Worm (Caenorhabditis elegans): Measurements from ENCODE around the gene C17B7.14.

Gene C17B7.14

DNA sequence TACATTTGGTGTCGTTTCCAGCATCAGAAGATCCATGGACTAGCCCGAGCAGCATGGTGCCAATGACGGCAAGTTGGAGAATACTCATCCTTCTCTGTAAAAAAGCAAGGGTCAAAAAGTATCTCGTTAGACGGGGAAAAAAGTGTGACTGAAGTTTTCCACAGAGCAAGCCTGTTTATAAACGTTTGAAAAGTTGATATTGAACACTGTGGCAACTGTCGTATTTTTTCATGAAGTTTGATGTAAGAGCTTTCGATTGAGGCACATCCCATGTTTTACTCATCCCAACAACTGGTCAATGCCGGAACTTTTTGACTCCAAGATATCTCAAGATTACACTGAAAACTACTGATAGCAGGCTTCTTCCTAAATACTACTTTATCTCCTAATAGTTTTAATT is 1.4 kb downstream of the C17B7.14 start, which contains the start of gene F35F10.13:
TSS of gene F35F10.13 (minus strand) at position 101 of the 400 bp plus-strand sequence.
- TF ChIP-seq ceh-22 (tag; optimal IDR thresholded peaks at IDR 0.05) (no peak), nfya-1 (tag; optimal IDR thresholded peaks at IDR 0.05) (no peak), pha-4 (tag; optimal IDR thresholded peaks at IDR 0.05) (no peak), hlh-30 (tag; optimal IDR thresholded peaks at IDR 0.05; ENCODE audit: insufficient read depth) (no peak)

DNA sequence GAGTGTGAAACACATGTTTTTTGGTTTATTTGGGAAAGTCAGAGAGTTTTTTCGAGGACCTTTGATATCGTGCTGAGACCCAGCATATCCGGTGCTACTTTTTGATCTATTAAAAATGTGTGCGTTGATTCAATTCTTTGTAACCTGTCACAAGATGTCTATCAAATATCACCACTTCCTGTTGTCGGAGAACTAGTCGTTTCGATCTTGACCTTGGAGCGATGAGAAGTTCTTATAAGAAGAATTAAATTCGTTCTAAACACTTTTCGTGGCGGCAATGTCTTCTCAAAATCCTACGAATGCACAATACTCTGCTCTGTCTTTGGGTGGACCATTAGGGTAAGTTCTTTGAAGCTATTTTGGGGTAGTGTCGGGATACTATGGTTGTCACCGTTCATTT is 4.2 kb downstream of the C17B7.14 start, which contains the start of gene F35F10.1:
TSS of gene F35F10.1 (plus strand) at position 200 of the 400 bp plus-strand sequence.
- TF ChIP-seq ceh-45 (GFP tag; IDR thresholded peaks at IDR 0.05) (no peak), unc-42 (tag; optimal IDR thresholded peaks at IDR 0.05) (no peak), odd-2 (tag; optimal IDR thresholded peaks at IDR 0.05) (no peak), npax-4 (tag; optimal IDR thresholded peaks at IDR 0.05) (no peak), rnt-1 (tag; optimal IDR thresholded peaks at IDR 0.05) (no peak), sox-4 (tag; optimal IDR thresholded peaks at IDR 0.05) (no peak), ahr-1 (tag; optimal IDR thresholded peaks at IDR 0.05) (no peak)

DNA sequence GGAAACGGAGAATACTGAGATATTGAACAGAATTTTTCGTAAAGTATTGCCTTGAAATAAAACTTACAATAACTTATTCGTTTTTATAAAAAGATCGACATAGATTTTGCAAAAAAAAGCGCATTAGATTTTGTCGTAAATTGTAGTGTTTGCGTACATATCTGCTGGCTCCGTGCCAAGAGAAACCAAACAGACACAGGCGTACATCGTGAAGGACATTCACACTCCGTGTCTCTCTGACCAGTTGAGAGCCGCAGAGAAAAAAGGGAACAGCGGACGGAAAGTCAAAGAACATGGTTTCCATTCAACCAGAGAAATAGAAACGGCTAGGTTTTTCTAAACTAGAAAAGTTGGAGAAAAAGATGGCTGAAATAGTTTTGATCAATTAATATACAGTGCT is 5.0 kb downstream of the C17B7.14 start, which contains the start of gene arrd-19:
TSS of gene arrd-19 (minus strand) at position 209 of the 400 bp plus-strand sequence.
- TF ChIP-seq pax-1 (tag; optimal IDR thresholded peaks at IDR 0.05) (peak; percentile 8), ceh-30 (tag; optimal IDR thresholded peaks at IDR 0.05) (no peak)

DNA sequence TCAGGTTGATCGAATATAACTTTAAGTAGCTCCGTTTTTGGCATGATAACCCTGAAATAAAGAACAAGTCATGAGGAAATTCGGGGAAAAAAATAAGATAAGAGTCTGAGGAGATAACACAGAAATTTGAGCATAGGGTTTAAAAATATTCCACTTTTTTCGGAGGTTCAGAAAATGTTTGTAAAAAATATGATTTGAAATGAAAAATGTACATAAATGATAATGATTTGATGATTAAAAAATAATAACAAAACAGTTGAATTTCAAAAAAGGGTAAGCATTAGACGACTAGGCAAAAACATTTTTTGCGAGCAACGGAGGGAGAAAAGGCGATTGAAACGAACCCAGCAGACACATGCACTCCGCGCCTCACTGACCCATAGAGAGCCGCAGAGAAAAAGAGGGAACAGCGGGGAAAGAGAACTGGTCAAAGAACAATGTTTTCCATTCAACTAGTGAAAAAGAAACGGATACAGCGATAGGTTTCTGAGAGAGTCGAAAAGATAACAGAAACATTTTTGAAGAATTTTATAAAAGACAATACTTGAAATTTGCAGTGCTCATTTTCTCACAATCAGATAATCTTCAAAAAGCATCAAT is 8.2 kb downstream of the C17B7.14 start, which contains the start of gene arrd-18:
TSS of gene arrd-18 (minus strand) at position 51 of the 600 bp plus-strand sequence.
- TF ChIP-seq unc-86 (tag; optimal IDR thresholded peaks at IDR 0.05) (no peak), ceh-14 (tag; optimal IDR thresholded peaks at IDR 0.05) (peak; percentile 15), unc-55 (GFP tag; optimal IDR thresholded peaks at IDR 0.05) (no peak), lin-11 (tag; optimal IDR thresholded peaks at IDR 0.05) (no peak), npax-4 (tag; optimal IDR thresholded peaks at IDR 0.05) (no peak), ceh-6 (GFP tag; optimal IDR thresholded peaks at IDR 0.05) (no peak)

DNA sequence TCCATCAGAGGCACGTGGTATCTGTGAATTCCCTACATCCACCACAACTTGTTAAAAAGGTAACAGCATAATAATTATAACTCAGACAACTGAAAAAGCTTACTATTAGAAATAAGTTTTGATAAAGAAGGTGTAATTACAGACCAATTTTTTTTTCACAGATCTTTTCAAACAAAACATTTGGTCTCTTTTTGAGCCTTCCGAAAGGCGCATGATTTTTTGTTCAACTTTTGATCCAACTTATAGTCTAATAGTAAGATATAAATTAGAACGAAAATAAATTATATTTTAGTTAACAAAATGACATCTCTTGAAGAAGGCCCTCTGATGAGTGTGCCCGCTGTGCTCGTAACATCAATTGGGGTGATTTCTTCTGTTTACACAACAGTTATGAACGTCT is 12.2 kb downstream of the C17B7.14 start, which contains the start of gene srbc-3:
TSS of gene srbc-3 (plus strand) at position 301 of the 400 bp plus-strand sequence.
- TF ChIP-seq pha-4 (tag; optimal IDR thresholded peaks at IDR 0.05) (no peak), ceh-6 (GFP tag; optimal IDR thresholded peaks at IDR 0.05) (no peak), ceh-30 (tag; optimal IDR thresholded peaks at IDR 0.05) (no peak), unc-3 (GFP tag; conservative IDR thresholded peaks at IDR 0.05) (no peak), unc-3 (tag; optimal IDR thresholded peaks at IDR 0.05) (no peak), eyg-1 (tag; optimal IDR thresholded peaks at IDR 0.05) (no peak), ama-1 (optimal IDR thresholded peaks at IDR 0.05) (no peak), ceh-48 (tag; optimal IDR thresholded peaks at IDR 0.05) (no peak), hlh-30 (tag; optimal IDR thresholded peaks at IDR 0.05; ENCODE audit: insufficient read depth) (no peak), rnt-1 (tag; optimal IDR thresholded peaks at IDR 0.05) (no peak)

DNA sequence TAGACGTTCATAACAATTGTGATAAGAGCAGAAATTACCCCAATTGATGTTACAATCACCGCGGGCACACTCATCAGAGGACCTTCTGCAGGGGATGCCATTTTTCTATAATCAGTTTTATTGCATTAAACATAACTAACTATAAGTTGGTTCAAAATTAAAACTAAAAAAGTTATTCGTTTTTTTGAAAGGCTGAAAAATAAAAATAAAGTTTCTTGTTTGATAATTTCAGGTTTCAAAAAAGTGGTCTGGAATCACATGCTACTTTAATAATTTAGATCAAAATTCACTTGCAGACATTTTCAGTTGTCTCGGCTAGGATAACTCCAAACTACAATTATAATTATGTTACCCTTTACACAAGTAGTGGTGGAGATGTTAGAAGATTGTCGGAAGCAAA is 18.4 kb downstream of the C17B7.14 start, which contains the start of gene srbc-1:
TSS of gene srbc-1 (minus strand) at position 101 of the 400 bp plus-strand sequence.
- no peak for TF ChIP-seq ceh-45 (GFP tag; IDR thresholded peaks at IDR 0.05)
- no peak for TF ChIP-seq nhr-232 (tag; optimal IDR thresholded peaks at IDR 0.05)
- no peak for TF ChIP-seq ets-4 (tag; optimal IDR thresholded peaks at IDR 0.05)
- TF ChIP-seq dmd-4 (tag; optimal IDR thresholded peaks at IDR 0.05; ENCODE audit: borderline replicate concordance), result no peak
- no peak for TF ChIP-seq elt-4 (tag; optimal IDR thresholded peaks at IDR 0.05)
- TF ChIP-seq C38D4.7 (GFP tag; optimal IDR thresholded peaks at IDR 0.05), result no peak
- no peak for TF ChIP-seq fkh-6 (tag; optimal IDR thresholded peaks at IDR 0.05)
- no peak for TF ChIP-seq che-1 (tag; optimal IDR thresholded peaks at IDR 0.05)
- TF ChIP-seq mec-3 (tag; optimal IDR thresholded peaks at IDR 0.05; ENCODE audit: borderline replicate concordance), result no peak
- no peak for TF ChIP-seq elt-2 (tag; optimal IDR thresholded peaks at IDR 0.05)
- TF ChIP-seq ref-2 (tag; optimal IDR thresholded peaks at IDR 0.05), result no peak
- TF ChIP-seq pqm-1 (tag; optimal IDR thresholded peaks at IDR 0.05), result no peak
- TF ChIP-seq hlh-13 (GFP tag; optimal IDR thresholded peaks at IDR 0.05), result no peak
- TF ChIP-seq sox-2 (GFP tag; IDR thresholded peaks at IDR 0.05), result no peak
- no peak for TF ChIP-seq pros-1 (tag; optimal IDR thresholded peaks at IDR 0.05)
- no peak for TF ChIP-seq hlh-30 (tag; optimal IDR thresholded peaks at IDR 0.05; ENCODE audit: insufficient read depth)
- TF ChIP-seq ceh-31 (tag; optimal IDR thresholded peaks at IDR 0.05), result no peak
- TF ChIP-seq ceh-18 (tag; optimal IDR thresholded peaks at IDR 0.05), result no peak
- no peak for TF ChIP-seq ahr-1 (tag; optimal IDR thresholded peaks at IDR 0.05)
- no peak for TF ChIP-seq rnt-1 (tag; optimal IDR thresholded peaks at IDR 0.05)
